Worm (Caenorhabditis elegans) whole organism, late embryonic: ENCODE results near the gene Y45F3A.1.

ENCODE experiments used
- C08G9.2 ChIP-seq: sonication (generic microtip); optimal IDR thresholded peaks from 2 replicates; lab custom pipeline; 2016; ENCODE audit warnings: mild to moderate bottlenecking, missing genetic modification characterization, moderate library complexity, missing compliant biosample characterization
- K09A11.1 ChIP-seq: sonication (generic microtip); optimal IDR thresholded peaks from 2 replicates; lab custom pipeline; 2017; ENCODE audit warnings: antibody characterized with exemption, mild to moderate bottlenecking, missing genetic modification characterization, missing compliant biosample characterization; ENCODE audit not compliant: insufficient read depth
- T23F11.4 ChIP-seq: fragments of 200-800 bp; sonication (Bioruptor generic); optimal IDR thresholded peaks from 2 replicates; lab custom pipeline; 2018; ENCODE audit warnings: mild to moderate bottlenecking, missing genetic modification characterization, missing compliant biosample characterization
- ahr-1 ChIP-seq: sonication (generic microtip); optimal IDR thresholded peaks from 2 replicates; lab custom pipeline; 2016; ENCODE audit warnings: missing genetic modification characterization, missing compliant biosample characterization
- ama-1 ChIP-seq: fragments of 150-350 bp; optimal IDR thresholded peaks from 2 replicates; lab custom pipeline; 2014
- ceh-18 ChIP-seq: sonication (generic microtip); optimal IDR thresholded peaks from 2 replicates; lab custom pipeline; 2016; ENCODE audit warnings: missing genetic modification characterization, missing compliant biosample characterization
- ceh-19 ChIP-seq: fragments of 200-800 bp; sonication (Bioruptor generic); optimal IDR thresholded peaks from 2 replicates; lab custom pipeline; 2018; ENCODE audit warnings: mild to moderate bottlenecking, missing genetic modification characterization, missing compliant biosample characterization
- ceh-2 ChIP-seq: sonication (generic microtip); optimal IDR thresholded peaks from 2 replicates; lab custom pipeline; 2016; ENCODE audit warnings: missing genotype, missing genetic modification characterization, missing compliant biosample characterization
- ceh-22 ChIP-seq: sonication (generic microtip); optimal IDR thresholded peaks from 2 replicates; lab custom pipeline; 2017; ENCODE audit warnings: missing biosample characterization, missing genetic modification characterization
- ceh-24 ChIP-seq: sonication (generic microtip); optimal IDR thresholded peaks from 2 replicates; lab custom pipeline; 2016; ENCODE audit warnings: mild to moderate bottlenecking, missing genetic modification characterization, missing compliant biosample characterization
- ceh-34 ChIP-seq: sonication (generic microtip); optimal IDR thresholded peaks from 2 replicates; lab custom pipeline; 2016; ENCODE audit warnings: mild to moderate bottlenecking, missing genetic modification characterization, missing compliant biosample characterization
- ceh-48 ChIP-seq: sonication (generic microtip); optimal IDR thresholded peaks from 2 replicates; lab custom pipeline; 2016; ENCODE audit warnings: missing genetic modification characterization, inconsistent platforms, missing compliant biosample characterization
- ceh-6 ChIP-seq: fragments of 200-800 bp; sonication (Bioruptor generic); optimal IDR thresholded peaks from 2 replicates; lab custom pipeline; 2018; ENCODE audit warnings: mild to moderate bottlenecking, missing genetic modification characterization, missing compliant biosample characterization
- ceh-9 ChIP-seq: sonication (generic microtip); optimal IDR thresholded peaks from 2 replicates; lab custom pipeline; 2016; ENCODE audit warnings: mild to moderate bottlenecking, missing genetic modification characterization, inconsistent platforms, missing compliant biosample characterization
- che-1 ChIP-seq: sonication (generic microtip); optimal IDR thresholded peaks from 2 replicates; lab custom pipeline; 2016; ENCODE audit warnings: mild to moderate bottlenecking, missing genetic modification characterization, missing compliant biosample characterization
- dmd-4 ChIP-seq: sonication (generic microtip); optimal IDR thresholded peaks from 2 replicates; lab custom pipeline; 2016; ENCODE audit warnings: borderline replicate concordance, missing genetic modification characterization, missing compliant biosample characterization
- ets-4 ChIP-seq: sonication (generic microtip); optimal IDR thresholded peaks from 2 replicates; lab custom pipeline; 2016; ENCODE audit warnings: missing genetic modification characterization, missing compliant biosample characterization
- eyg-1 ChIP-seq: sonication (generic microtip); optimal IDR thresholded peaks from 2 replicates; lab custom pipeline; 2016; ENCODE audit warnings: missing genotype, missing genetic modification characterization, missing compliant biosample characterization
- fkh-10 ChIP-seq: fragments of 150-350 bp; optimal IDR thresholded peaks from 2 replicates; lab custom pipeline; 2014; ENCODE audit warnings: missing biosample characterization, missing genetic modification reagents, missing genetic modification characterization
- gmeb-2 ChIP-seq: sonication (generic microtip); optimal IDR thresholded peaks from 2 replicates; lab custom pipeline; 2016; ENCODE audit warnings: missing genetic modification characterization, inconsistent platforms, missing compliant biosample characterization
- hlh-8 ChIP-seq: sonication (generic microtip); optimal IDR thresholded peaks from 2 replicates; lab custom pipeline; 2016; ENCODE audit warnings: missing genotype, missing genetic modification characterization, missing compliant biosample characterization
- lim-6 ChIP-seq: sonication (generic microtip); optimal IDR thresholded peaks from 2 replicates; lab custom pipeline; 2016; ENCODE audit warnings: missing genetic modification characterization, missing compliant biosample characterization
- madf-2 ChIP-seq: sonication (generic microtip); optimal IDR thresholded peaks from 2 replicates; lab custom pipeline; 2017; ENCODE audit warnings: missing genetic modification characterization, missing compliant biosample characterization
- nhr-11 ChIP-seq: fragments of 150-350 bp; optimal IDR thresholded peaks from 2 replicates; lab custom pipeline; 2014; ENCODE audit warnings: missing biosample characterization, missing genetic modification characterization
- pax-1 ChIP-seq: fragments of 150-350 bp; optimal IDR thresholded peaks from 2 replicates; lab custom pipeline; 2014; ENCODE audit warnings: missing biosample characterization, missing genetic modification characterization
- pqm-1 ChIP-seq: sonication (generic microtip); optimal IDR thresholded peaks from 2 replicates; lab custom pipeline; 2016; ENCODE audit warnings: missing genetic modification characterization, missing compliant biosample characterization
- sdc-2 ChIP-seq: sonication (generic microtip); optimal IDR thresholded peaks from 2 replicates; lab custom pipeline; 2016; ENCODE audit warnings: missing genotype, missing genetic modification characterization, missing compliant biosample characterization
- sox-4 ChIP-seq: sonication (generic microtip); optimal IDR thresholded peaks from 2 replicates; lab custom pipeline; 2017; ENCODE audit warnings: mild to moderate bottlenecking, missing genetic modification characterization, inconsistent platforms, missing compliant biosample characterization
- syd-9 ChIP-seq: sonication (generic microtip); optimal IDR thresholded peaks from 2 replicates; lab custom pipeline; 2016; ENCODE audit warnings: mild to moderate bottlenecking, missing genetic modification characterization, moderate library complexity, missing compliant biosample characterization
- unc-42 ChIP-seq: sonication (generic microtip); optimal IDR thresholded peaks from 2 replicates; lab custom pipeline; 2016; ENCODE audit warnings: missing genotype, missing genetic modification characterization, missing compliant biosample characterization
- unc-86 ChIP-seq: sonication (generic microtip); optimal IDR thresholded peaks from 2 replicates; lab custom pipeline; 2016; ENCODE audit warnings: missing genetic modification characterization, missing compliant biosample characterization

Gene Y45F3A.1

DNA sequence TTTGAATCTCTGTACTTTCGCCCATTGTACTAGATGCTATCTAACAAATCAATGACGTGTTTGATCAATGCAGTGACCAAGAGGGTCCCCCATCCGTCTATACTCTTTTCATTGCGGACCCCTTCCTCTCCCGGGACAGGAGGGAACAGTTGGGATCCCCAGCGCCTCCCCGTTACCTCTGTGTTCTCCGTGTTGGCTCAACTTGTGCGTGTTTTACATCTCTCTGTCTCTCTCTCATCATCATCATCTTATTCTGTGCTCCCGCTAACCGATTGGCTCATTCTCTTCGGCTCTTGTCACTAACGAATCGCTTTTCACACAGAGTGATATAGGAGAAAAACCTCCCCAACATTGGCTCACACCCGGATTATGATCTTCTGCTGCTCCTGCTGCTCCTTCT is 41.2 kb downstream of the Y45F3A.1 start, which contains the start of gene unc-49:
Gene unc-49, plus strand, starts transcription at position 240 of the 400 bp plus-strand sequence.
- TF ChIP-seq ama-1 (lab: Kevin White, UChicago) (no peak), ceh-18 (tag; lab: Kevin White, UChicago) (peak; percentile 26), C08G9.2 (tag; lab: Kevin White, UChicago) (peak; percentile 12), ahr-1 (tag; lab: Kevin White, UChicago) (no peak), sox-4 (no peak), nhr-11 (tag; lab: Kevin White, UChicago) (no peak), syd-9 (tag; lab: Kevin White, UChicago) (peak; percentile 41)

DNA sequence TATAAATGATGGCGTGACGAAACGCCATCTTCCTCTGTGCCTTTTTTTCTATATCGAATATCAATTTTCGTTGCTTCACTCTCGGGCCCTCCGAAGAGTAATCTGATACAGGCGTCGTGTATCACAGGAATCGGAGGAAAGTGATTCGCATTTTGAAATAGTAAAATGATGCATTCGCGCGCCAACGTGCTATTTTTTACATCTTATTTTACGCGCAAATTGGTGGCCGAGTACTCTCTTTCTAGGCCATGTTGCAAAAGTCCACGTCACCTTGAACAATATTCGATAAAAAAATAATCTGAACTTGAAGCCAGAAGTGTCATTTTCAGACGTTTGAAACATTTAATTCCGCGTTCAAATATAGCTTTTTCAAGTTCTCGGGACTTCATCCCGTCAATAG is 42.1 kb downstream of the Y45F3A.1 start:
- TF ChIP-seq ceh-2 (no peak), ceh-34 (peak; percentile 43)
- TF ChIP-seq, all 69 proteins: peak for 1

DNA sequence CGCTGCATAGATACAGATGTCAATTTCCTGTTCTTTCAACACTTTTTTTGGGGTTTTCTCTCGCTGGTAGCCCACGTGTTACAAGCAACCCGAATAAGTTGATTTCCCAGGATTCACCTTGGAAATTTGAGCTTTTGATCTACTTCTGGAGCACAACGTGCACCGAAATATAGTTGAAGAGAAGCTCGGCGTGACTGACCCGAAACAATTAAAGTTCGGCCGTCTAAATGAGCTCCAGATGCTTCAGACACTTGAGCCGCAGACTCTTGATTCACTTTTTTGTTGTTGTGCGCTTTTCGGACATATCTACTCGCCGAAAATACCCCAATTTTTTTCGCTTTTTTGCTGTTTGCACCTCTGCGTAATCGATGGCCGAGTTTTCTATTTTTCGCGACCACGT is 42.8 kb downstream of the Y45F3A.1 start:
- TF ChIP-seq dmd-4 (tag; lab: Kevin White, UChicago) (no peak), ceh-9 (tag; lab: Kevin White, UChicago) (no peak), T23F11.4 (GFP tag; lab: Kevin White, UChicago) (no peak), ceh-19 (GFP tag; lab: Kevin White, UChicago) (no peak), K09A11.1 (tag; lab: Kevin White, UChicago) (no peak), C08G9.2 (tag; lab: Kevin White, UChicago) (no peak), unc-86 (tag; lab: Kevin White, UChicago) (no peak), pax-1 (tag; lab: Kevin White, UChicago) (no peak), gmeb-2 (tag; lab: Kevin White, UChicago) (no peak), unc-42 (tag; lab: Kevin White, UChicago) (no peak), ceh-24 (tag; lab: Kevin White, UChicago) (no peak), ceh-22 (tag; lab: Kevin White, UChicago) (no peak), sdc-2 (tag; lab: Kevin White, UChicago) (no peak), che-1 (tag; lab: Kevin White, UChicago) (no peak), fkh-10 (GFP tag; lab: Kevin White, UChicago) (no peak), sox-4 (no peak), eyg-1 (tag; lab: Kevin White, UChicago) (no peak), ceh-6 (no peak)
- TF ChIP-seq, all 69 proteins: peak for 0

ce11 chrIII:10515751-10516150 is 46.0 kb downstream of the Y45F3A.1 start:
- TF ChIP-seq ets-4 (tag; lab: Kevin White, UChicago) (no peak), ceh-48 (no peak), lim-6 (tag; lab: Kevin White, UChicago) (no peak), madf-2 (tag; lab: Kevin White, UChicago) (no peak), ama-1 (lab: Kevin White, UChicago) (no peak), fkh-10 (GFP tag; lab: Kevin White, UChicago) (no peak)

- TF ChIP-seq hlh-8 (tag; lab: Kevin White, UChicago) (no peak), lim-6 (tag; lab: Kevin White, UChicago) (no peak), pqm-1 (tag; lab: Kevin White, UChicago) (no peak), syd-9 (tag; lab: Kevin White, UChicago) (no peak), unc-42 (tag; lab: Kevin White, UChicago) (peak; percentile 75)
These were observed 49.1 kb downstream of the Y45F3A.1 start for ce11 chrIII:10512570-10512969.
